Fruit fly (Drosophila melanogaster): ENCODE results near the gene Fum2.
A peak's percentile ranks its signal among the peaks of the same experiment; 100 is the strongest.

Fum2 gene

DNA sequence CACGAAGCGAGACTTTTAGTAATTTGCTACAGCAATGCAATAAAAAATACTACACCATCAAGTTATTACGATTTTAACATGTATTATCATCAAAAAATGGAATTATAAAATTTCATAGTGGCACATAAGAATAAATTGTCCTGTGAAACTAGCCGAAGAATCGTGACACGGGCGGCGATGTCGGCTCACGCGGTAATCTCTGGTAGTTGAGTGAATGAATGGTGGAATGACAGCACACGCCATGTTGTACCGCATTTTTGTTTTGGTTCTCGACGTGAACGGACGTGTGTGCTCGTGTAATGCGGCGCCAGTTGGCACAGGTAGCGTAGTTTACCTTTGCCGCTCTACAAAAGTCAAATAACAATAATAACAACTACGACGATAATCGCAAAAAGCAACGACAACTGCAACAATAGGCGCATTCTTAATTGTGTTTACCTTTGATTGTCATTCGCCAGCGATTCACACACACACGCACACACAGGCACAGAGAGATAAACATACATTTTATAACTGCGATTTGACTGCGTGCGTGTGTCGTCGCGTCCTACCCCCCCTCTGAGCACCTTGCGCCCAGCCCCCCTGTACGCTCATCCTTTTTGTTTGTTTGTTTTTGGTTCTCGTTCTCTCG is 17.8 kb downstream of the Fum2 start, which contains the start of gene CG14441 (continued):
- TF ChIP-seq CG5180 (GFP tag; optimal IDR thresholded peaks at IDR 0.05) (peak; percentile 100), ro (GFP tag; IDR thresholded peaks at IDR 0.05) (no peak), CG3281 (GFP tag; optimal IDR thresholded peaks at IDR 0.05) (peak; percentile 78), tin (GFP tag; optimal IDR thresholded peaks at IDR 0.05) (no peak), exex (tag; optimal IDR thresholded peaks at IDR 0.05) (peak; percentile 49), E2f2 (GFP tag; IDR thresholded peaks at IDR 0.05) (peak; percentile 30; the same call in 1 of the 2 replicates), CG42726 (GFP tag; IDR thresholded peaks at IDR 0.05; ENCODE audit: partially characterized antibody) (peak; percentile 62), trem (tag; optimal IDR thresholded peaks at IDR 0.05) (no peak), CG9797 (GFP tag; optimal IDR thresholded peaks at IDR 0.05) (no peak), CrebB (tag; optimal IDR thresholded peaks at IDR 0.05) (peak; percentile 26), Dad (GFP tag; optimal IDR thresholded peaks at IDR 0.05) (peak; percentile 62), scrt (GFP tag; optimal IDR thresholded peaks at IDR 0.05) (peak; percentile 67), gem (tag; optimal IDR thresholded peaks at IDR 0.05) (peak; percentile 44), sr (GFP tag; IDR thresholded peaks at IDR 0.05) (no peak), sens (GFP tag) (peak; percentile 94), Ada2b (GFP tag; IDR thresholded peaks at IDR 0.05) (no peak), unpg (GFP tag; optimal IDR thresholded peaks at IDR 0.05) (peak; percentile 32), ATbp (GFP tag; optimal IDR thresholded peaks at IDR 0.05) (peak; percentile 19), CG4730 (GFP tag; IDR thresholded peaks at IDR 0.05) (no peak), disco-r (GFP tag; optimal IDR thresholded peaks at IDR 0.05) (peak; percentile 52), Dbx (GFP tag; IDR thresholded peaks at IDR 0.05) (peak; percentile 32; the same call in 1 of the 3 replicates), danr (GFP tag; IDR thresholded peaks at IDR 0.05) (no peak), bcd (GFP tag; optimal IDR thresholded peaks at IDR 0.05) (peak; percentile 30), tll (GFP tag; optimal IDR thresholded peaks at IDR 0.05) (peak in 1 of 2 experiments; percentile 77), Atf-2 (GFP tag; optimal IDR thresholded peaks at IDR 0.05) (peak; percentile 32), maf-S (GFP tag; optimal IDR thresholded peaks at IDR 0.05) (no peak), CG8388 (GFP tag; optimal IDR thresholded peaks at IDR 0.05) (peak; percentile 19), CG2678 (tag; optimal IDR thresholded peaks at IDR 0.05) (peak; percentile 62), Camta (GFP tag; optimal IDR thresholded peaks at IDR 0.05) (peak; percentile 30), Meics (GFP tag; optimal IDR thresholded peaks at IDR 0.05) (peak; percentile 65), CG8281 (tag; optimal IDR thresholded peaks at IDR 0.05) (peak; percentile 97), p53 (GFP tag; optimal IDR thresholded peaks at IDR 0.05) (peak; percentile 93), Xbp1 (GFP tag; optimal IDR thresholded peaks at IDR 0.05) (peak; percentile 8), CG1529 (GFP tag; optimal IDR thresholded peaks at IDR 0.05) (peak; percentile 20), Hsf (GFP tag; optimal IDR thresholded peaks at IDR 0.05) (peak; percentile 26), CG8765 (GFP tag; IDR thresholded peaks at IDR 0.05) (no peak), CG10462 (GFP tag; optimal IDR thresholded peaks at IDR 0.05) (no peak), row (GFP tag; IDR thresholded peaks at IDR 0.05) (peak; percentile 98), Lpt (GFP tag; optimal IDR thresholded peaks at IDR 0.05) (no peak), lab (GFP tag; optimal IDR thresholded peaks at IDR 0.05) (peak; percentile 75), CG13894 (tag; optimal IDR thresholded peaks at IDR 0.05) (peak; percentile 77), Nf-YB (GFP tag; optimal IDR thresholded peaks at IDR 0.05) (peak; percentile 32), insv (GFP tag; optimal IDR thresholded peaks at IDR 0.05) (peak in 1 of 2 experiments; percentile 44), Ssrp (tag; optimal IDR thresholded peaks at IDR 0.05) (no peak), CG4424 (GFP tag; optimal IDR thresholded peaks at IDR 0.05) (peak; percentile 16), PHDP (tag; optimal IDR thresholded peaks at IDR 0.05) (peak; percentile 67), CG13296 (GFP tag; optimal IDR thresholded peaks at IDR 0.05) (peak; percentile 78), pan (optimal IDR thresholded peaks at IDR 0.05) (no peak), pan (GFP tag; optimal IDR thresholded peaks at IDR 0.05 in 1 of 2, IDR thresholded peaks at IDR 0.05 in 1 of 2) (peak in 1 of 2 experiments; percentile 23), dpn (GFP tag; optimal IDR thresholded peaks at IDR 0.05) (peak; percentile 5 to 21)
